Worm (Caenorhabditis elegans) whole organism, late embryonic: ENCODE data around the gene C16D9.5.

Experiments used
- C08G9.2 ChIP-seq: sonication (generic microtip); optimal IDR thresholded peaks from 2 replicates; lab custom pipeline; 2016; ENCODE audit warnings: mild to moderate bottlenecking, missing genetic modification characterization, moderate library complexity, missing compliant biosample characterization
- K09A11.1 ChIP-seq: sonication (generic microtip); optimal IDR thresholded peaks from 2 replicates; lab custom pipeline; 2017; ENCODE audit warnings: antibody characterized with exemption, mild to moderate bottlenecking, missing genetic modification characterization, missing compliant biosample characterization; ENCODE audit not compliant: insufficient read depth
- T23F11.4 ChIP-seq: fragments of 200-800 bp; sonication (Bioruptor generic); optimal IDR thresholded peaks from 2 replicates; lab custom pipeline; 2018; ENCODE audit warnings: mild to moderate bottlenecking, missing genetic modification characterization, missing compliant biosample characterization
- Y22D7AL.16 ChIP-seq: sonication (generic microtip); optimal IDR thresholded peaks from 2 replicates; lab custom pipeline; 2016; ENCODE audit warnings: missing genetic modification characterization, missing compliant biosample characterization
- ahr-1 ChIP-seq: sonication (generic microtip); optimal IDR thresholded peaks from 2 replicates; lab custom pipeline; 2016; ENCODE audit warnings: missing genetic modification characterization, missing compliant biosample characterization
- ceh-14 ChIP-seq: sonication (generic microtip); optimal IDR thresholded peaks from 2 replicates; lab custom pipeline; 2016; ENCODE audit warnings: missing genotype, missing genetic modification characterization, missing compliant biosample characterization
- ceh-18 ChIP-seq: sonication (generic microtip); optimal IDR thresholded peaks from 2 replicates; lab custom pipeline; 2016; ENCODE audit warnings: missing genetic modification characterization, missing compliant biosample characterization
- ceh-2 ChIP-seq: sonication (generic microtip); optimal IDR thresholded peaks from 2 replicates; lab custom pipeline; 2016; ENCODE audit warnings: missing genotype, missing genetic modification characterization, missing compliant biosample characterization
- ceh-24 ChIP-seq: sonication (generic microtip); optimal IDR thresholded peaks from 2 replicates; lab custom pipeline; 2016; ENCODE audit warnings: mild to moderate bottlenecking, missing genetic modification characterization, missing compliant biosample characterization
- ceh-34 ChIP-seq: sonication (generic microtip); optimal IDR thresholded peaks from 2 replicates; lab custom pipeline; 2016; ENCODE audit warnings: mild to moderate bottlenecking, missing genetic modification characterization, missing compliant biosample characterization
- ceh-45 ChIP-seq: fragments of 200-800 bp; sonication (Bioruptor generic); IDR thresholded peaks from 2 replicates; pipeline ENCODE4 v1.3.6; 2022; ENCODE audit warnings: missing genetic modification reagents, missing genetic modification characterization, missing compliant biosample characterization
- ceh-48 ChIP-seq: sonication (generic microtip); optimal IDR thresholded peaks from 2 replicates; lab custom pipeline; 2016; ENCODE audit warnings: missing genetic modification characterization, inconsistent platforms, missing compliant biosample characterization
- che-1 ChIP-seq: sonication (generic microtip); optimal IDR thresholded peaks from 2 replicates; lab custom pipeline; 2016; ENCODE audit warnings: mild to moderate bottlenecking, missing genetic modification characterization, missing compliant biosample characterization
- dmd-4 ChIP-seq: sonication (generic microtip); optimal IDR thresholded peaks from 2 replicates; lab custom pipeline; 2016; ENCODE audit warnings: borderline replicate concordance, missing genetic modification characterization, missing compliant biosample characterization
- elt-2 ChIP-seq: sonication (generic microtip); optimal IDR thresholded peaks from 2 replicates; lab custom pipeline; 2016; ENCODE audit warnings: missing genetic modification reagents, missing genetic modification characterization, missing compliant biosample characterization
- eyg-1 ChIP-seq: sonication (generic microtip); optimal IDR thresholded peaks from 2 replicates; lab custom pipeline; 2016; ENCODE audit warnings: missing genotype, missing genetic modification characterization, missing compliant biosample characterization
- fkh-6 ChIP-seq: sonication (generic microtip); optimal IDR thresholded peaks from 2 replicates; lab custom pipeline; 2016; ENCODE audit warnings: missing genetic modification characterization, missing compliant biosample characterization
- gmeb-2 ChIP-seq: sonication (generic microtip); optimal IDR thresholded peaks from 2 replicates; lab custom pipeline; 2016; ENCODE audit warnings: missing genetic modification characterization, inconsistent platforms, missing compliant biosample characterization
- hlh-15 ChIP-seq: sonication (generic microtip); optimal IDR thresholded peaks from 2 replicates; lab custom pipeline; 2016; ENCODE audit warnings: missing genetic modification characterization, missing compliant biosample characterization
- mec-3 ChIP-seq: sonication (generic microtip); optimal IDR thresholded peaks from 2 replicates; lab custom pipeline; 2016; ENCODE audit warnings: borderline replicate concordance, missing genetic modification characterization, missing compliant biosample characterization
- nfya-1 ChIP-seq: sonication (generic microtip); optimal IDR thresholded peaks from 2 replicates; lab custom pipeline; 2017; ENCODE audit warnings: missing genetic modification characterization, mild to moderate bottlenecking, missing compliant biosample characterization, antibody characterized with exemption, moderate library complexity
- nhr-11 ChIP-seq: fragments of 150-350 bp; optimal IDR thresholded peaks from 2 replicates; lab custom pipeline; 2014; ENCODE audit warnings: missing biosample characterization, missing genetic modification characterization
- pag-3 ChIP-seq: sonication (generic microtip); optimal IDR thresholded peaks from 2 replicates; lab custom pipeline; 2016; ENCODE audit warnings: missing compliant biosample characterization, missing genetic modification characterization, borderline replicate concordance
- pha-4 ChIP-seq: fragments of 150-350 bp; optimal IDR thresholded peaks from 2 replicates; lab custom pipeline; 2018; ENCODE audit warnings: missing biosample characterization, missing genetic modification reagents, missing genetic modification characterization
- pqm-1 ChIP-seq: sonication (generic microtip); optimal IDR thresholded peaks from 2 replicates; lab custom pipeline; 2016; ENCODE audit warnings: missing genetic modification characterization, missing compliant biosample characterization
- pros-1 ChIP-seq: fragments of 150-350 bp; optimal IDR thresholded peaks from 2 replicates; lab custom pipeline; 2014; ENCODE audit warnings: missing biosample characterization, missing genetic modification reagents, missing genetic modification characterization
- sdc-2 ChIP-seq: sonication (generic microtip); optimal IDR thresholded peaks from 2 replicates; lab custom pipeline; 2016; ENCODE audit warnings: missing genotype, missing genetic modification characterization, missing compliant biosample characterization
- sox-4 ChIP-seq: sonication (generic microtip); optimal IDR thresholded peaks from 2 replicates; lab custom pipeline; 2017; ENCODE audit warnings: mild to moderate bottlenecking, missing genetic modification characterization, inconsistent platforms, missing compliant biosample characterization
- ttx-3 ChIP-seq: sonication (generic microtip); optimal IDR thresholded peaks from 2 replicates; lab custom pipeline; 2016; ENCODE audit warnings: missing genetic modification reagents, missing genetic modification characterization, missing compliant biosample characterization
- unc-55 ChIP-seq: sonication (generic microtip); optimal IDR thresholded peaks from 2 replicates; lab custom pipeline; 2017; ENCODE audit warnings: missing biosample characterization, missing genetic modification reagents, missing genetic modification characterization
- unc-86 ChIP-seq: sonication (generic microtip); optimal IDR thresholded peaks from 2 replicates; lab custom pipeline; 2016; ENCODE audit warnings: missing genetic modification characterization, missing compliant biosample characterization
- zip-5 ChIP-seq: sonication (generic microtip); optimal IDR thresholded peaks from 2 replicates; lab custom pipeline; 2016; ENCODE audit warnings: missing genetic modification characterization, missing compliant biosample characterization
- ztf-16 ChIP-seq: sonication (generic microtip); optimal IDR thresholded peaks from 2 replicates; lab custom pipeline; 2017; ENCODE audit warnings: missing genetic modification characterization, missing compliant biosample characterization

The C16D9.5 gene

ce11 chrV:8217661-8218265, 27.6 kb downstream of the C16D9.5 start, which contains the start of gene K07C11.8:
TSS of gene K07C11.8 (minus strand) at chrV:8217884.
- no peak for TF ChIP-seq ceh-2 (tag; lab: Kevin White, UChicago)
- no peak for TF ChIP-seq zip-5 (tag; lab: Kevin White, UChicago)
- TF ChIP-seq unc-55 (GFP tag; lab: Kevin White, UChicago) = no peak
- no peak for TF ChIP-seq fkh-6
- no peak for TF ChIP-seq T23F11.4 (GFP tag; lab: Kevin White, UChicago)
- no peak for TF ChIP-seq nhr-11 (tag; lab: Kevin White, UChicago)
- peak; percentile 51 for TF ChIP-seq ceh-48 (tag; lab: Kevin White, UChicago)
- TF ChIP-seq Y22D7AL.16 = no peak

DNA sequence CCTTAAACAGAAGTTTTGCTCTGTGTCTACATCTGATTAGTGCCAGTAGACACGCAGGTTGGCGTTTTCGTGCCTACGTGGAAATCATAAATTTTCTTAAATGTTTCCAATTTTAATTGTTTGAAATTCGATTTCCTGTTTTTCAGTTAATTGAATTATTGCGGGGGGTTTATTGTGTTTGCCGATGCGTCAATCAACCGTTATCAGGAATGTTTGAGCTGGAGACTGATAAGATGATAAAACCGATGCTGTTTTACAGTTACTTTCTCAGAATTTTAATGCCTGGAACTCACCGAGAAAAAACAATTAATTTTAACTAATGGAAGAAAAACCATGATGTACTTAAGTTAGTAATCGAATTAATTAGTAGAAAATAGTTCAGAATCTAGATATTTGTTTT, 28.2 kb downstream of the C16D9.5 start:
- TF ChIP-seq fkh-6 (no peak), ceh-24 (tag; lab: Kevin White, UChicago) (no peak), ceh-14 (tag; lab: Kevin White, UChicago) (no peak), pha-4 (tag; lab: Kevin White, UChicago) (no peak), elt-2 (tag; lab: Kevin White, UChicago) (peak; percentile 87), C08G9.2 (tag; lab: Kevin White, UChicago) (no peak)

DNA sequence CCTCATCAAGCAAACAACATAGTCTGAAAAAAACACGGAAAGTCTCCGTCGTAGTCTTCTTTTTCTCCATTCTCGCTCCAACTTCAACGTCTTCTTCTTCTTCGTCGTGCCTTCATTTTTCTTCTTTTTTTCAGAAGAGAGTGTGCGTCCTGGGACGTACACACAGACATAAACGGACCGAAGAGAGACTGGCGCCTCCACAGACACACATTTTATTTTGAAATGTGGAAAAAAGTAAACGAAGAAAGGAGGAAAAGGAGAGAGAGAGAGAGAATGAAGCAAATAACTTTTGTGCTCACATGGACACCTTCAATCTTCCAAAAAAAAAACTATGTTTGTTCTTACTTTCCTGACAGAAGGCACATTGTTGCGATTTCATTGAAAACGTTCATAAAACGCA, 30.2 kb downstream of the C16D9.5 start:
- TF ChIP-seq hlh-15 (tag; lab: Kevin White, UChicago) = no peak
- no peak for TF ChIP-seq che-1 (tag; lab: Kevin White, UChicago)
- TF ChIP-seq ceh-24 (tag; lab: Kevin White, UChicago) = no peak
- TF ChIP-seq ztf-16 = no peak
- TF ChIP-seq pros-1 = no peak
- no peak for TF ChIP-seq gmeb-2 (tag; lab: Kevin White, UChicago)
- TF ChIP-seq nfya-1 (tag; lab: Kevin White, UChicago) = no peak
- TF ChIP-seq eyg-1 = no peak
- TF ChIP-seq ceh-45 (GFP tag; lab: Robert Waterston, UW) = no peak
- TF ChIP-seq ceh-34 (tag; lab: Kevin White, UChicago) = no peak
- TF ChIP-seq mec-3 = no peak
- no peak for TF ChIP-seq zip-5 (tag; lab: Kevin White, UChicago)
- TF ChIP-seq K09A11.1 (tag; lab: Kevin White, UChicago) = no peak
- TF ChIP-seq pqm-1 = no peak
- no peak for TF ChIP-seq ttx-3
- TF ChIP-seq sdc-2 (tag; lab: Kevin White, UChicago) = no peak
- no peak for TF ChIP-seq unc-86
- no peak for TF ChIP-seq dmd-4
- no peak for TF ChIP-seq sox-4 (tag; lab: Kevin White, UChicago)

DNA sequence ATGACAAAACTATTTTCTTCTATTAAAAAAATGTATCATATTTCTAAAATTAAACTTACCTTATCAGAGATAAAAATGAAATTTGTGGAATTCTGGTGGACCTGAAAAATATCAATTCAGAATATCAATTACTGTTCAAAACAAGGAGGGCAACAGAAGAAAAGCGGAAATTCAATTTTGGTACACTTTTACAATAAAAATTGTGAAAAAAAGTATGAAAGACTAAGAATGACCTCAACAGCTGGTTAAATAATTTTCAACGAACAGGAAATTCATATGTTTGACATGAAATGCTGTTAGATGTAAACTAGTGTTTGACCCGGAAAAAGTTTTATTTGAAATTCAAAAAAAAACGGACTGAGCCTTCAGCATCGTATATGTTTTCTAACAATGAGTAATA, 31.5 kb downstream of the C16D9.5 start, which contains the start of gene K07C11.7:
K07C11.7 (minus strand) TSS at position 101 of the 400 bp plus-strand sequence.
- TF ChIP-seq nhr-11 (tag; lab: Kevin White, UChicago) (no peak), ahr-1 (tag; lab: Kevin White, UChicago) (no peak), pag-3 (tag; lab: Kevin White, UChicago) (no peak)

ce11 chrV:8212816-8213215, 32.5 kb downstream of the C16D9.5 start:
- TF ChIP-seq elt-2 (tag; lab: Kevin White, UChicago) (peak; percentile 16), T23F11.4 (GFP tag; lab: Kevin White, UChicago) (no peak), ceh-18 (tag; lab: Kevin White, UChicago) (no peak)
